Worm (Caenorhabditis elegans): ENCODE results near the gene unc-97.

DNA sequence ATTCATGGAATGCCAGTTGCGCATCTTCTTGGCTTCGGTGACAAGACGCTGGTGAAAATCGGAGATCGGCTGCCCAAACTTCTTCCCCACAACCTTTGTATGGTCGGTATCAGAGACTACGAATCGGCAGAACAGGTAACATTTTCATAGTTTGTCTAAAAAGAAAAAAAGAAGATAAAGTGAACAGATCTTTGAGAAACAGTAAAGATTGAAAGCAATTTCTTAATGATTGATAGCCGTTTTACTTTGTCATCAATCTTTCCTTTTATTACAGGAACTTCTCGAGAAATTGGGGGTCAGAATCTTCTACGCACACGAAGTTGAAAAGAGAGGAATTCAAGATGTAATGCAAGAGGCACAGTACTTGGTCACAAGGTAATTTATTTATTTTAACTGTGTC lies 38.1 kb downstream of the unc-97 start:
- TF ChIP-seq aly-1 (tag; optimal IDR thresholded peaks at IDR 0.05) (no peak), ama-1 (optimal IDR thresholded peaks at IDR 0.05) (no peak), B0310.2 (tag; optimal IDR thresholded peaks at IDR 0.05) (no peak)
